Worm (Caenorhabditis elegans) whole organism, L4 larva: Measurements from ENCODE around the gene srg-64.

ENCODE experiments used
- F37D6.2 ChIP-seq: sonication (generic microtip); optimal IDR thresholded peaks from 2 replicates; lab custom pipeline; 2016; ENCODE audit warnings: mild to moderate bottlenecking, missing genetic modification characterization, missing compliant biosample characterization
- F44E2.7 ChIP-seq: fragments of 200-800 bp; sonication (Bioruptor generic); IDR thresholded peaks from 2 replicates; pipeline ENCODE4 v2.1.2; 2022; ENCODE audit warnings: missing genetic modification characterization, missing compliant biosample characterization
- R02D3.7 ChIP-seq: fragments of 150-350 bp; sonication (generic microtip); optimal IDR thresholded peaks from 3 replicates; lab custom pipeline; 2014; ENCODE audit warnings: missing biosample characterization, missing genetic modification characterization
- T26A8.4 ChIP-seq: fragments of 200-800 bp; sonication (Bioruptor generic); IDR thresholded peaks from 2 replicates; pipeline ENCODE4 v1.3.6; 2022; ENCODE audit warnings: missing genetic modification characterization, missing compliant biosample characterization
- Y105C5A.15 ChIP-seq: fragments of 200-800 bp; sonication (Bioruptor generic); IDR thresholded peaks from 2 replicates; pipeline ENCODE4 v1.3.6; 2022; ENCODE audit warnings: missing genetic modification characterization, missing compliant biosample characterization
- Y5F2A.4 ChIP-seq: fragments of 200-800 bp; sonication (Bioruptor generic); optimal IDR thresholded peaks from 2 replicates; lab custom pipeline; 2018; ENCODE audit warnings: mild to moderate bottlenecking, missing genetic modification characterization, missing compliant biosample characterization
- Y75B8A.6 ChIP-seq: fragments of 200-800 bp; sonication (Bioruptor generic); IDR thresholded peaks from 2 replicates; pipeline ENCODE4 v1.3.6; 2022; ENCODE audit warnings: missing genetic modification reagents, missing genetic modification characterization, missing compliant biosample characterization
- aha-1 ChIP-seq: fragments of 150-350 bp; peaks from one replicate; lab custom pipeline; 2014; ENCODE audit warnings: missing biosample characterization, missing genetic modification characterization
- aly-2 ChIP-seq: sonication (generic microtip); optimal IDR thresholded peaks from 2 replicates; lab custom pipeline; 2018; ENCODE audit warnings: missing biosample characterization, missing genetic modification characterization
- ceh-28 ChIP-seq: fragments of 150-350 bp; optimal IDR thresholded peaks from 2 replicates; lab custom pipeline; 2014; ENCODE audit warnings: missing biosample characterization, missing genetic modification reagents, missing genetic modification characterization
- ceh-32 ChIP-seq: sonication (generic microtip); optimal IDR thresholded peaks from 2 replicates; lab custom pipeline; 2016; ENCODE audit warnings: mild to moderate bottlenecking, missing genetic modification characterization, missing compliant biosample characterization; ENCODE audit not compliant: poor library complexity
- ceh-44 ChIP-seq: fragments of 200-800 bp; sonication (Bioruptor generic); IDR thresholded peaks from 2 replicates; pipeline ENCODE4 v1.3.6; 2022; ENCODE audit warnings: missing genetic modification reagents, missing genetic modification characterization, missing compliant biosample characterization
- ces-1 ChIP-seq: fragments of 150-350 bp; sonication (generic microtip); optimal IDR thresholded peaks from 4 replicates; lab custom pipeline; 2014; ENCODE audit warnings: missing biosample characterization, missing genetic modification reagents, missing genetic modification characterization
- ctbp-1 ChIP-seq: fragments of 200-800 bp; sonication (Bioruptor generic); IDR thresholded peaks from 2 replicates; pipeline ENCODE4 v1.3.6; 2022; ENCODE audit warnings: missing genetic modification reagents, missing genetic modification characterization, missing compliant biosample characterization
- dmd-9 ChIP-seq: fragments of 200-800 bp; sonication (Bioruptor generic); IDR thresholded peaks from 2 replicates; pipeline ENCODE4 v1.3.6; 2022; ENCODE audit warnings: missing genetic modification reagents, missing genetic modification characterization, missing compliant biosample characterization
- dve-1 ChIP-seq: sonication (generic microtip); optimal IDR thresholded peaks from 2 replicates; lab custom pipeline; 2017; ENCODE audit warnings: antibody characterized with exemption, mild to moderate bottlenecking, missing genetic modification characterization, missing compliant biosample characterization; ENCODE audit not compliant: insufficient read depth
- egl-27 ChIP-seq: sonication (generic microtip); optimal IDR thresholded peaks from 3 replicates; lab custom pipeline; 2017; ENCODE audit warnings: missing biosample characterization, missing genetic modification reagents, missing genetic modification characterization
- egl-43 ChIP-seq: fragments of 200-800 bp; sonication (Bioruptor generic); IDR thresholded peaks from 2 replicates; pipeline ENCODE4 v1.3.6; 2022; ENCODE audit warnings: missing genetic modification reagents, missing genetic modification characterization, missing compliant biosample characterization
- fos-1 ChIP-seq: fragments of 150-350 bp; optimal IDR thresholded peaks from 2 replicates; lab custom pipeline; 2014; ENCODE audit warnings: missing biosample characterization, missing genetic modification characterization
- gei-8 ChIP-seq: fragments of 200-800 bp; sonication (Bioruptor generic); optimal IDR thresholded peaks from 2 replicates; lab custom pipeline; 2018; ENCODE audit warnings: mild to moderate bottlenecking, missing genetic modification characterization, missing compliant biosample characterization
- hlh-11 ChIP-seq: fragments of 200-800 bp; sonication (Bioruptor generic); optimal IDR thresholded peaks from 2 replicates; lab custom pipeline; 2018; ENCODE audit warnings: mild to moderate bottlenecking, missing genetic modification characterization, missing compliant biosample characterization
- hlh-30 ChIP-seq: sonication (generic microtip); optimal IDR thresholded peaks from 2 replicates; lab custom pipeline; 2017; ENCODE audit warnings: antibody characterized with exemption, mild to moderate bottlenecking, missing genetic modification characterization, missing compliant biosample characterization; ENCODE audit not compliant: insufficient read depth
- hmg-1.1 ChIP-seq: fragments of 200-800 bp; sonication (Bioruptor generic); IDR thresholded peaks from 2 replicates; pipeline ENCODE4 v1.3.6; 2022; ENCODE audit warnings: missing genetic modification reagents, missing genetic modification characterization, missing compliant biosample characterization
- jun-1 ChIP-seq: fragments of 150-350 bp; optimal IDR thresholded peaks from 2 replicates; lab custom pipeline; 2014; ENCODE audit warnings: missing biosample characterization, missing genetic modification reagents, missing genetic modification characterization
- lim-7 ChIP-seq: fragments of 200-800 bp; sonication (Bioruptor generic); IDR thresholded peaks from 2 replicates; pipeline ENCODE4 v1.3.6; 2022; ENCODE audit warnings: missing genetic modification characterization, missing compliant biosample characterization
- lin-1 ChIP-seq: fragments of 200-800 bp; sonication (Bioruptor generic); IDR thresholded peaks from 2 replicates; pipeline ENCODE4 v1.3.6; 2022; ENCODE audit warnings: missing genetic modification reagents, missing genetic modification characterization, missing compliant biosample characterization
- lir-3 ChIP-seq: sonication (generic microtip); optimal IDR thresholded peaks from 2 replicates; lab custom pipeline; 2016; ENCODE audit warnings: mild to moderate bottlenecking, missing genetic modification characterization, missing compliant biosample characterization
- madf-5 ChIP-seq, 2 experiments: fragments of 200-800 bp; sonication (Bioruptor generic); IDR thresholded peaks; 2 replicates each; pipeline ENCODE4 v1.3.6; 2022; ENCODE audit warnings: missing compliant biosample characterization in 2 of 2, missing genetic modification characterization in 2 of 2
- mdl-1 ChIP-seq, 2 experiments: fragments of 150-350 bp in 1 of 2; sonication (generic microtip) in 1 of 2; optimal IDR thresholded peaks; 2 replicates each; lab custom pipeline; 2014 to 2017; ENCODE audit warnings: missing biosample characterization in 2 of 2, missing genetic modification characterization in 2 of 2
- mdt-29 ChIP-seq: fragments of 200-800 bp; sonication (Bioruptor generic); IDR thresholded peaks from 2 replicates; pipeline ENCODE4 v1.3.6; 2022; ENCODE audit warnings: missing genetic modification reagents, missing genetic modification characterization, missing compliant biosample characterization
- mep-1 ChIP-seq: fragments of 150-350 bp; sonication (generic microtip); optimal IDR thresholded peaks from 3 replicates; lab custom pipeline; 2014; ENCODE audit warnings: missing biosample characterization, missing genetic modification characterization
- mxl-2 ChIP-seq: fragments of 200-800 bp; sonication (Bioruptor generic); conservative IDR thresholded peaks from 2 replicates; pipeline ENCODE4 v1.3.6; 2022; ENCODE audit warnings: missing genetic modification reagents, missing genetic modification characterization, missing compliant biosample characterization
- mxl-3 ChIP-seq: fragments of 200-800 bp; sonication (Bioruptor generic); optimal IDR thresholded peaks from 2 replicates; lab custom pipeline; 2018; ENCODE audit warnings: mild to moderate bottlenecking, missing genetic modification characterization, missing compliant biosample characterization
- nhr-10 ChIP-seq: fragments of 150-350 bp; optimal IDR thresholded peaks from 2 replicates; lab custom pipeline; 2014; ENCODE audit warnings: missing biosample characterization, missing genetic modification characterization
- nhr-11 ChIP-seq: fragments of 150-350 bp; optimal IDR thresholded peaks from 2 replicates; lab custom pipeline; 2014; ENCODE audit warnings: missing biosample characterization, missing genetic modification characterization
- nhr-111 ChIP-seq: fragments of 200-800 bp; sonication (Bioruptor generic); optimal IDR thresholded peaks from 2 replicates; lab custom pipeline; 2018; ENCODE audit warnings: mild to moderate bottlenecking, missing genetic modification characterization, missing compliant biosample characterization
- nhr-41 ChIP-seq: fragments of 200-800 bp; sonication (Bioruptor generic); IDR thresholded peaks from 2 replicates; pipeline ENCODE4 v1.3.6; 2022; ENCODE audit warnings: missing genetic modification reagents, missing genetic modification characterization, missing compliant biosample characterization
- nhr-48 ChIP-seq: sonication (generic microtip); optimal IDR thresholded peaks from 2 replicates; lab custom pipeline; 2016; ENCODE audit warnings: mild to moderate bottlenecking, missing genetic modification characterization, missing compliant biosample characterization
- nhr-76 ChIP-seq: fragments of 150-350 bp; optimal IDR thresholded peaks from 2 replicates; lab custom pipeline; 2014; ENCODE audit warnings: missing biosample characterization, missing genetic modification characterization
- pha-4 ChIP-seq, 2 experiments: fragments of 150-350 bp in 1 of 2; fragments of 200-800 bp in 1 of 2; sonication (Bioruptor generic) in 1 of 2; IDR thresholded peaks in 1 of 2; optimal IDR thresholded peaks in 1 of 2; 2 replicates each; pipeline versions ENCODE4 v1.3.6 to Lab custom; 2014 to 2022; ENCODE audit warnings: missing genetic modification characterization in 2 of 2, missing genetic modification reagents in 2 of 2, missing biosample characterization in 1 of 2, missing compliant biosample characterization in 1 of 2
- php-3 ChIP-seq: fragments of 200-800 bp; sonication (Bioruptor generic); IDR thresholded peaks from 2 replicates; pipeline ENCODE4 v1.3.6; 2022; ENCODE audit warnings: missing genetic modification reagents, missing genetic modification characterization, missing compliant biosample characterization
- rbr-2 ChIP-seq: sonication (generic microtip); optimal IDR thresholded peaks from 2 replicates; lab custom pipeline; 2016; ENCODE audit warnings: missing genotype, missing genetic modification characterization, missing compliant biosample characterization
- saeg-2 ChIP-seq: fragments of 200-800 bp; sonication (Bioruptor generic); IDR thresholded peaks from 2 replicates; pipeline ENCODE4 v1.3.6; 2022; ENCODE audit warnings: missing genetic modification reagents, missing genetic modification characterization, missing compliant biosample characterization
- sdz-12 ChIP-seq: fragments of 200-800 bp; sonication (Bioruptor generic); optimal IDR thresholded peaks from 2 replicates; lab custom pipeline; 2018; ENCODE audit warnings: mild to moderate bottlenecking, missing genetic modification characterization, missing compliant biosample characterization
- skn-1 ChIP-seq: fragments of 150-350 bp; optimal IDR thresholded peaks from 2 replicates; lab custom pipeline; 2014; ENCODE audit warnings: missing biosample characterization, missing genetic modification characterization
- snpc-4 ChIP-seq: fragments of 150-350 bp; optimal IDR thresholded peaks from 2 replicates; lab custom pipeline; 2014; ENCODE audit warnings: missing biosample characterization, missing genetic modification characterization
- spr-3 ChIP-seq: fragments of 200-800 bp; sonication (Bioruptor generic); optimal IDR thresholded peaks from 2 replicates; lab custom pipeline; 2018; ENCODE audit warnings: mild to moderate bottlenecking, missing genetic modification characterization, missing compliant biosample characterization
- tag-97 ChIP-seq: fragments of 200-800 bp; sonication (Bioruptor generic); IDR thresholded peaks from 2 replicates; pipeline ENCODE4 v1.3.6; 2022; ENCODE audit warnings: missing genetic modification characterization, missing compliant biosample characterization
- vab-7 ChIP-seq: fragments of 200-800 bp; sonication (Bioruptor generic); IDR thresholded peaks from 2 replicates; pipeline ENCODE4 v1.3.6; 2022; ENCODE audit warnings: missing genetic modification reagents, missing genetic modification characterization, missing compliant biosample characterization
- zip-11 ChIP-seq: fragments of 200-800 bp; sonication (Bioruptor generic); IDR thresholded peaks from 2 replicates; pipeline ENCODE4 v1.3.6; 2022; ENCODE audit warnings: missing genetic modification characterization, missing compliant biosample characterization
- zip-2 ChIP-seq: fragments of 150-350 bp; optimal IDR thresholded peaks from 2 replicates; lab custom pipeline; 2014; ENCODE audit warnings: missing biosample characterization, missing genetic modification characterization
- ztf-7 ChIP-seq: fragments of 150-350 bp; optimal IDR thresholded peaks from 2 replicates; lab custom pipeline; 2014; ENCODE audit warnings: missing biosample characterization, missing genetic modification characterization

srg-64 gene

DNA sequence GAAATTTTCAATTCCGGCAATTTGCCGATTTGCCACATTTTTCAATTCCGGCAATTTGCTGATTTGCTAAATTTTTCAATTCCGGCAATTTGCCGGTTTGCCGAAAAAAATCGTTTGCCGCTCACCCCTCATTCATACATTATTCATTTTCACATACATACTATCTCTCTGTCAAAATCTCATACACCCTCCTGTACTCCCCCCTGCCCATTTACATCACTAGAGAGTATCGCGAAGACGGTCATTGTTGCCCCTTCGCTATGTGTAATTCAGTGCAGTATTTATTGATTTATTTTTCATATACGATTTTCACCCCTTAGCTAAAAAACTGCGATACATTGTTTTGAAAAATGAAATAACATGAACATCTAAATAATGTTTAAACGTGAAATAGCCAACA lies 4.0 kb downstream of the srg-64 start (continued):
- TF ChIP-seq skn-1 (tag; lab: Kevin White, UChicago) (no peak), hmg-1.1 (GFP tag; lab: Robert Waterston, UW) (peak; percentile 91), tag-97 (GFP tag; lab: Robert Waterston, UW) (no peak), zip-2 (tag; lab: Kevin White, UChicago) (peak; percentile 85), dve-1 (tag; lab: Kevin White, UChicago) (peak; percentile 94), snpc-4 (tag; lab: Kevin White, UChicago) (no peak), F37D6.2 (tag; lab: Kevin White, UChicago) (peak; percentile 79), egl-27 (tag; lab: Kevin White, UChicago) (no peak), ceh-32 (tag; lab: Kevin White, UChicago) (peak; percentile 18), lim-7 (no peak), Y5F2A.4 (GFP tag; lab: Kevin White, UChicago) (no peak), mxl-2 (GFP tag; lab: Robert Waterston, UW) (no peak), nhr-111 (GFP tag; lab: Kevin White, UChicago) (no peak), egl-43 (GFP tag; lab: Robert Waterston, UW) (no peak), fos-1 (tag; lab: Kevin White, UChicago) (no peak), nhr-10 (peak; percentile 41), F44E2.7 (no peak), nhr-76 (tag; lab: Kevin White, UChicago) (no peak), nhr-11 (peak; percentile 32), spr-3 (GFP tag; lab: Kevin White, UChicago) (peak; percentile 13), sdz-12 (GFP tag; lab: Kevin White, UChicago) (no peak), nhr-48 (tag; lab: Kevin White, UChicago) (peak; percentile 44), saeg-2 (no peak), Y75B8A.6 (GFP tag; lab: Robert Waterston, UW) (no peak), mxl-3 (GFP tag; lab: Kevin White, UChicago) (peak; percentile 43), mdt-29 (GFP tag; lab: Robert Waterston, UW) (no peak), mdl-1 (tag; optimal IDR thresholded peaks at IDR 0.05; lab: Kevin White, UChicago) (peak in 1 of 2 experiments; percentile 40), ceh-44 (GFP tag; lab: Robert Waterston, UW) (no peak), T26A8.4 (GFP tag; lab: Robert Waterston, UW) (peak; percentile 89), zip-11 (GFP tag; lab: Robert Waterston, UW) (no peak), ztf-7 (tag; lab: Kevin White, UChicago) (peak; percentile 81), hlh-30 (tag; lab: Kevin White, UChicago) (peak; percentile 74), pha-4 (GFP tag; IDR thresholded peaks at IDR 0.05; lab: Robert Waterston, UW) (no peak; the same call in 1 of the 2 replicates), pha-4 (tag; optimal IDR thresholded peaks at IDR 0.05; lab: Kevin White, UChicago) (no peak), Y105C5A.15 (GFP tag; lab: Robert Waterston, UW) (no peak), vab-7 (GFP tag; lab: Robert Waterston, UW) (no peak), ctbp-1 (0 out of 2 replicates have a peak, but pooled peaks have one; percentile 13), gei-8 (no peak), jun-1 (tag; lab: Kevin White, UChicago) (peak; percentile 89), php-3 (GFP tag; lab: Robert Waterston, UW) (no peak), lir-3 (tag; lab: Kevin White, UChicago) (peak; percentile 11), hlh-11 (peak; percentile 71), ceh-28 (tag; lab: Kevin White, UChicago) (peak; percentile 79), mep-1 (peak; percentile 87), madf-5 (GFP tag; IDR thresholded peaks at IDR 0.05; lab: Robert Waterston, UW) (peak in 1 of 2 experiments; percentile 47; a peak in 1 of 4 replicates), aly-2 (no peak), lin-1 (GFP tag; lab: Robert Waterston, UW) (peak; percentile 61; the same call in 1 of the 2 replicates), dmd-9 (GFP tag; lab: Robert Waterston, UW) (no peak), nhr-41 (GFP tag; lab: Robert Waterston, UW) (no peak), rbr-2 (tag; lab: Kevin White, UChicago) (peak; percentile 85), ces-1 (GFP tag; lab: Kevin White, UChicago) (peak; percentile 6), R02D3.7 (tag; lab: Kevin White, UChicago) (no peak), aha-1 (tag; lab: Kevin White, UChicago) (peak; percentile 31)
